Worm (Caenorhabditis elegans): ENCODE data around the gene F17C11.26.

The F17C11.26 gene

DNA sequence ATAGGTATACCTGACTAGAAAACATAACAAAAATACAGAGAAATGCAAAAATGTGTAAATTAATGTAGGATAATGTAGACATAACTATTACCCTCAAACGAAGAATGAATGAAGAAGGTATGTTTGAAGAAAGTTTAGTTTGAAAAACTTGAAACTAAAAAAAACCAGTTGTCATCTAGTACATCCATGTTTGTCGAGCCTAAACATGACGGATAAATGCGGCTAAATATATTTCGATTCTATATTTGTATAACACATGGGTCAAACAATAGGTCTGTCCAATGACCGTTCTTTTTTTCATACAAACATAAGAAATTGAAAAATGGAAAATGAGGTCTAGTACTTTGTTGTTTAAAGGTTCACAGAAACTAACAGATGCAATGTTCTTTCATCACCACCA lies 28.8 kb downstream of the F17C11.26 start, which contains the start of gene F17C11.22:
Gene F17C11.22 (minus strand): TSS at position 101 of the 400 bp plus-strand sequence.
- no peak for TF ChIP-seq skn-1 (tag; optimal IDR thresholded peaks at IDR 0.05)
- no peak for TF ChIP-seq mep-1 (tag; optimal IDR thresholded peaks at IDR 0.05)
- no peak for TF ChIP-seq efl-1 (optimal IDR thresholded peaks at IDR 0.05)
- TF ChIP-seq efl-1 (GFP tag; optimal IDR thresholded peaks at IDR 0.05 in 1 of 2): peak in 1 of 2 experiments; percentile 58
- no peak for TF ChIP-seq nhr-85 (tag)
- no peak for TF ChIP-seq rnt-1 (tag; optimal IDR thresholded peaks at IDR 0.05)

DNA sequence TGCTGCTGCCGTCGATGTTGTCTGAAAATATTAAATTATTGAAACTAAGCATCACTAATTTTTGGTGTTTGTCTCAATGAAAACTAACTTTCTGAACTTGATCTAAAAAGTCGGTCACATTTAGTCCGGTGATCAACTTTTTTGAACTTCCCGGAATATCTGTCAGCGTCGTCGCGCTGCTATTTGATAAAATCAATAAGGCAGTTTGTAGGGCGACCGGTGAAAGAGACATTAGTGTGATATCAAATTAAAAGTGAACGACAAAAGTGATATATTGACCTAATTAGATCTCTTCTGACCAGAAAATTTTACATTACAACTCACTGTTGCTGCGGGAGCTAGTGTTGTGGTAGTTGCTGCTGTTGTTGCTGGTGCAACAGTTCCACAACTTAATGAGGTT lies 29.7 kb downstream of the F17C11.26 start:
- TF ChIP-seq zag-1 (tag; optimal IDR thresholded peaks at IDR 0.05): no peak
- TF ChIP-seq elt-3 (tag; optimal IDR thresholded peaks at IDR 0.05): peak in 1 of 6 experiments; percentile 10
- no peak for TF ChIP-seq nhr-12 (tag; optimal IDR thresholded peaks at IDR 0.05)
- TF ChIP-seq C04F5.9 (tag; optimal IDR thresholded peaks at IDR 0.05): no peak
- peak; percentile 90 for TF ChIP-seq blmp-1 (tag; optimal IDR thresholded peaks at IDR 0.05)
- peak; percentile 23 for TF ChIP-seq nhr-85 (tag)

DNA sequence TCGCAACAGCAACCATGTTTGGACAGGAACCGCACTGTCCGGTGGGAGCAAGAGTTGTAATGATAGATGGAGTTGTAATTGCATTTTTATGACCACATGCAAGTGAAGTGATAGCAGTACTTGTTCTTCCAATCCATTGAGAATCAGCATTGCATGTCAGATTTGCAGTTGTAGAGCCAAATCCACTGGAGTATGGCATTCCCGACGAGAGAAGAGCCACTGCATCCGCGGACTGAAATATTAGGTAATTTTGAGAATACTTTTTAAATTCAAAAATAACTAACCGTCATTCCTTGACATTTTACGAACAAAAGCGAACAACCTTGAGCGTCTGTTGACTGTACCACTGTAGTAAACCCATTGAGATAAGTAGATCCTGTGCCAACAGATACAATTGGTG lies 33.8 kb downstream of the F17C11.26 start:
- TF ChIP-seq pax-3 (tag; optimal IDR thresholded peaks at IDR 0.05) (no peak), fkh-10 (GFP tag; optimal IDR thresholded peaks at IDR 0.05) (no peak), zag-1 (tag; optimal IDR thresholded peaks at IDR 0.05) (no peak), mep-1 (tag; optimal IDR thresholded peaks at IDR 0.05) (no peak), ces-1 (GFP tag; optimal IDR thresholded peaks at IDR 0.05) (no peak)

DNA sequence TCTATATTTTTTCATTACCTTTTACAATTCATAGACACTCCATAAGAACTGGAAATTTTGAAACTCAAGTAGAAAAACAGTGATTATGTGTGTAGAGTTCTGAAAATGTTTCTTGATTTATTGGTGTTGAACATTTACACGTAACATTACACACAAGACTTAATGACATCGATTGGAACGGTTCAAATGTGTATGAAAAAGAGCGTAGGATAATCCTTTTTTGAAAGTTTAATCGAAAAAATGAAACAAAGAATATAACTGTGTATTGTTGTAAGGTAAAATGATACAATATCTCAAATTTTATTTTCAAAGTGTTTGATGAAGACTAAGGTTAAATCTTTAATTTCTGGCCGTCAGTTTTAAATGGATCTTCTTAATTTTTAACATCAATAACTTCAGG lies 39.9 kb downstream of the F17C11.26 start, which contains the start of gene fig-1:
Gene fig-1 (minus strand): TSS at position 101 of the 400 bp plus-strand sequence.
- TF ChIP-seq aha-1 (tag; optimal IDR thresholded peaks at IDR 0.05): no peak
- no peak for TF ChIP-seq blmp-1 (tag; optimal IDR thresholded peaks at IDR 0.05)
- TF ChIP-seq jun-1 (tag; optimal IDR thresholded peaks at IDR 0.05): no peak
- TF ChIP-seq fos-1 (tag; optimal IDR thresholded peaks at IDR 0.05): no peak
- no peak for TF ChIP-seq C16A3.4 (tag; optimal IDR thresholded peaks at IDR 0.05)
- no peak for TF ChIP-seq ceh-82 (tag; optimal IDR thresholded peaks at IDR 0.05)
- TF ChIP-seq sox-4 (tag; optimal IDR thresholded peaks at IDR 0.05): no peak
- TF ChIP-seq unc-86 (tag; optimal IDR thresholded peaks at IDR 0.05): no peak
- no peak for TF ChIP-seq tlp-1 (tag; optimal IDR thresholded peaks at IDR 0.05)

DNA sequence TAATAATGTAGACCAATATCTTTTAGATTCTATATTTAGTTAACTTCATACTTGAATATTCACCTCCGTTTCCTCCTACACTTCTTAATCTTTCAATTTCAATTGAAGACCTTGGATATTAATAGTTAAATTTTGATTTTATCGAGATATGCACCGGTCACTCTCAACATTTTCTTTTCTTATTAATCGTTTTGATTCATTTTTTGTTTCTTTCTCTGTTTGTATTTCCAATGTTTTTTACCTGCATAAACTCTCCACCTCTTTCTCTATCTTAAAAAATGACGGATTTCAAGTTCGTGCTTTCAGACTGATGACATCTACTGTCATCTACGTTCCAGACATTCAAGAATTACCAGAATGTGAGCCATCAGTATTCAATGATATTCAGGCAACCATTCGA lies 50.5 kb downstream of the F17C11.26 start, which contains the start of gene frpr-9:
Gene frpr-9 (plus strand): TSS at position 301 of the 400 bp plus-strand sequence.
- TF ChIP-seq sptf-1 (tag; optimal IDR thresholded peaks at IDR 0.05): no peak
- no peak for TF ChIP-seq elt-3 (tag; optimal IDR thresholded peaks at IDR 0.05)
- TF ChIP-seq hlh-17 (GFP tag; optimal IDR thresholded peaks at IDR 0.05; ENCODE audit: borderline replicate concordance): no peak
- TF ChIP-seq nhr-12 (tag; optimal IDR thresholded peaks at IDR 0.05): no peak
- no peak for TF ChIP-seq lin-14 (GFP tag; optimal IDR thresholded peaks at IDR 0.05)
- no peak for TF ChIP-seq mab-9 (GFP tag; IDR thresholded peaks at IDR 0.05)
- TF ChIP-seq ces-1 (GFP tag; optimal IDR thresholded peaks at IDR 0.05): no peak
- no peak for TF ChIP-seq F16B12.6 (tag; optimal IDR thresholded peaks at IDR 0.05)
- TF ChIP-seq ets-5 (GFP tag; IDR thresholded peaks at IDR 0.05): no peak
- no peak for TF ChIP-seq snu-23 (GFP tag; optimal IDR thresholded peaks at IDR 0.05)
- no peak for TF ChIP-seq mep-1 (tag; optimal IDR thresholded peaks at IDR 0.05)
- no peak for TF ChIP-seq mef-2 (tag; optimal IDR thresholded peaks at IDR 0.05)
- TF ChIP-seq unc-62 (GFP tag; optimal IDR thresholded peaks at IDR 0.05): no peak
- no peak for TF ChIP-seq unc-98 (GFP tag; IDR thresholded peaks at IDR 0.05)
- TF ChIP-seq unc-130 (tag; optimal IDR thresholded peaks at IDR 0.05): no peak
- TF ChIP-seq ceh-8 (GFP tag; optimal IDR thresholded peaks at IDR 0.05): no peak
- TF ChIP-seq mdl-1 (tag; optimal IDR thresholded peaks at IDR 0.05): no peak
- TF ChIP-seq nhr-28 (tag; optimal IDR thresholded peaks at IDR 0.05): no peak
